Worm (Caenorhabditis elegans): ENCODE results near the gene kbp-2.

DNA sequence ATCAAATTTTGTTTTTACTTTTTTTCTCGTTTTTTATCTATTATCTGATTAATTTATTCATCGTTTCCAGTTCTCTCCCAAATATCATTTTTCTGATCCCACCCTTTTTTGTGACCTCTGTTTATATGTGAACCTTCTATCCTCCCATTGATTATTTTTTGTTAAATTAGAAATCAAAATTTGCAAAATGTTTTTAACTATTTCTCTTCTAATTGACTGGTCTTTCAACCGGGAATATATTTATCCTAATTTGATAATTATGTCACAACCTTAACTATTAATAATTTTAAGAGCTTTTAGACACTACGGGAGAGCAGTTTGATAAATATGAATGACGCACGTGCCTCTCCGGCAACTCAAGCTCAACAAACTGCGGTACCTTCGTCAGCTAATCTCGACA is 40.5 kb upstream of the kbp-2 start, which contains the start of gene ntl-9:
- TF ChIP-seq klf-2 (GFP tag; conservative IDR thresholded peaks at IDR 0.05) (no peak), cog-1 (tag; optimal IDR thresholded peaks at IDR 0.05) (no peak), ztf-23 (GFP tag; IDR thresholded peaks at IDR 0.05) (no peak), flt-1 (GFP tag; IDR thresholded peaks at IDR 0.05) (no peak)
